Worm (Caenorhabditis elegans): ENCODE data around the gene Y64G10A.1.

The Y64G10A.1 gene

ce11 chrIV:14274834-14275233 is 36.0 kb upstream of the Y64G10A.1 start:
- TF ChIP-seq nhr-21 (tag; optimal IDR thresholded peaks at IDR 0.05) (peak; percentile 14), zag-1 (tag; optimal IDR thresholded peaks at IDR 0.05) (no peak)

ce11 chrIV:14272561-14272960 is 33.7 kb upstream of the Y64G10A.1 start:
- TF ChIP-seq sma-3 (GFP tag; optimal IDR thresholded peaks at IDR 0.05): no peak
- TF ChIP-seq F13H6.1 (tag; optimal IDR thresholded peaks at IDR 0.05): peak; percentile 47
- TF ChIP-seq Y55F3AM.14 (GFP tag; optimal IDR thresholded peaks at IDR 0.05): no peak
- TF ChIP-seq ztf-4 (tag; optimal IDR thresholded peaks at IDR 0.05): no peak
- no peak for TF ChIP-seq lin-11 (tag; optimal IDR thresholded peaks at IDR 0.05)
- TF ChIP-seq nhr-23 (tag; optimal IDR thresholded peaks at IDR 0.05): no peak
- no peak for TF ChIP-seq crh-2 (tag; optimal IDR thresholded peaks at IDR 0.05)
- TF ChIP-seq nhr-77 (tag; optimal IDR thresholded peaks at IDR 0.05): no peak
- no peak for TF ChIP-seq ztf-11 (tag; optimal IDR thresholded peaks at IDR 0.05)
- no peak for TF ChIP-seq blmp-1 (tag; optimal IDR thresholded peaks at IDR 0.05; ENCODE audit: insufficient read depth)
- no peak for TF ChIP-seq ceh-16 (tag; optimal IDR thresholded peaks at IDR 0.05)
- no peak for TF ChIP-seq nhr-10 (tag; optimal IDR thresholded peaks at IDR 0.05)
- no peak for TF ChIP-seq ZK546.5 (tag; optimal IDR thresholded peaks at IDR 0.05)
- TF ChIP-seq unc-39 (tag; optimal IDR thresholded peaks at IDR 0.05): no peak
- peak; percentile 15 for TF ChIP-seq lin-13 (GFP tag; optimal IDR thresholded peaks at IDR 0.05)
- peak; percentile 61 for TF ChIP-seq C34F6.9 (tag; optimal IDR thresholded peaks at IDR 0.05)
- no peak for TF ChIP-seq R02D3.7 (tag; optimal IDR thresholded peaks at IDR 0.05)
- no peak for TF ChIP-seq aly-2 (tag; optimal IDR thresholded peaks at IDR 0.05)
- TF ChIP-seq nhr-12 (tag; optimal IDR thresholded peaks at IDR 0.05): no peak
- no peak for TF ChIP-seq elt-3 (tag; optimal IDR thresholded peaks at IDR 0.05)
- TF ChIP-seq sem-4 (tag; optimal IDR thresholded peaks at IDR 0.05): no peak
- TF ChIP-seq nhr-129 (tag; optimal IDR thresholded peaks at IDR 0.05): peak; percentile 87
- TF ChIP-seq sma-9 (GFP tag; optimal IDR thresholded peaks at IDR 0.05): no peak
- no peak for TF ChIP-seq sma-9 (tag; optimal IDR thresholded peaks at IDR 0.05)
- peak; percentile 80 to 83 for TF ChIP-seq mdl-1 (tag; optimal IDR thresholded peaks at IDR 0.05)
- no peak for TF ChIP-seq nhr-237 (tag; optimal IDR thresholded peaks at IDR 0.05)
- TF ChIP-seq nhr-11 (tag; optimal IDR thresholded peaks at IDR 0.05): no peak
- TF ChIP-seq snpc-4 (tag; optimal IDR thresholded peaks at IDR 0.05): no peak
- peak; percentile 45 for TF ChIP-seq nhr-6 (tag; optimal IDR thresholded peaks at IDR 0.05)
- TF ChIP-seq nhr-21 (tag; optimal IDR thresholded peaks at IDR 0.05): no peak
- no peak for TF ChIP-seq lin-39 (tag; optimal IDR thresholded peaks at IDR 0.05)
- no peak for TF ChIP-seq elt-1 (tag; optimal IDR thresholded peaks at IDR 0.05)
- no peak for TF ChIP-seq mab-5 (tag; optimal IDR thresholded peaks at IDR 0.05)
- no peak for TF ChIP-seq nhr-25 (tag; optimal IDR thresholded peaks at IDR 0.05)
- TF ChIP-seq dmd-4 (tag; optimal IDR thresholded peaks at IDR 0.05): no peak
- TF ChIP-seq mbf-1 (tag; optimal IDR thresholded peaks at IDR 0.05): no peak
- TF ChIP-seq ceh-82 (tag; optimal IDR thresholded peaks at IDR 0.05): no peak
- TF ChIP-seq skn-1 (tag; optimal IDR thresholded peaks at IDR 0.05): no peak
- TF ChIP-seq unc-55 (GFP tag; optimal IDR thresholded peaks at IDR 0.05): peak; percentile 62
- no peak for TF ChIP-seq alr-1 (tag; optimal IDR thresholded peaks at IDR 0.05)
- no peak for TF ChIP-seq unc-62 (GFP tag; optimal IDR thresholded peaks at IDR 0.05)
- peak in 1 of 2 experiments; percentile 33 for TF ChIP-seq lsy-2 (tag; optimal IDR thresholded peaks at IDR 0.05)
- no peak for TF ChIP-seq ama-1 (optimal IDR thresholded peaks at IDR 0.05)
- no peak for TF ChIP-seq ztf-1 (GFP tag; conservative IDR thresholded peaks at IDR 0.05)
- TF ChIP-seq egl-27 (tag; optimal IDR thresholded peaks at IDR 0.05): no peak
- no peak for TF ChIP-seq gmeb-1 (tag; optimal IDR thresholded peaks at IDR 0.05)
- no peak for TF ChIP-seq fos-1 (tag; optimal IDR thresholded peaks at IDR 0.05)
- TF ChIP-seq peb-1 (tag; optimal IDR thresholded peaks at IDR 0.05): no peak
- no peak for TF ChIP-seq zag-1 (tag; optimal IDR thresholded peaks at IDR 0.05)

All from whole organism, L2 larva.